Worm (Caenorhabditis elegans) whole organism, L2 larva: ENCODE data around the gene F45E1.2.

Source experiments
- ceh-82 ChIP-seq: fragments of 150-350 bp; optimal IDR thresholded peaks from 2 replicates; lab custom pipeline; 2014; ENCODE audit warnings: missing biosample characterization, missing genetic modification characterization
- elt-3 ChIP-seq: sonication (generic microtip); optimal IDR thresholded peaks from 2 replicates; lab custom pipeline; 2017; ENCODE audit warnings: missing biosample characterization, missing genetic modification characterization
- lsy-2 ChIP-seq, 2 experiments: fragments of 150-350 bp in 1 of 2; sonication (generic microtip) in 1 of 2; optimal IDR thresholded peaks; 2 replicates each; lab custom pipeline; 2014 to 2017; ENCODE audit warnings: missing biosample characterization in 2 of 2, missing genetic modification characterization in 2 of 2
- nhr-237 ChIP-seq: fragments of 150-350 bp; optimal IDR thresholded peaks from 2 replicates; lab custom pipeline; 2014; ENCODE audit warnings: missing biosample characterization, missing genetic modification characterization
- nhr-77 ChIP-seq: fragments of 150-350 bp; optimal IDR thresholded peaks from 2 replicates; lab custom pipeline; 2014; ENCODE audit warnings: missing biosample characterization, missing genetic modification characterization
- peb-1 ChIP-seq: fragments of 150-350 bp; optimal IDR thresholded peaks from 2 replicates; lab custom pipeline; 2014; ENCODE audit warnings: missing biosample characterization, missing genetic modification characterization
- zag-1 ChIP-seq: fragments of 150-350 bp; optimal IDR thresholded peaks from 2 replicates; lab custom pipeline; 2014; ENCODE audit warnings: missing biosample characterization, missing genetic modification characterization

DNA sequence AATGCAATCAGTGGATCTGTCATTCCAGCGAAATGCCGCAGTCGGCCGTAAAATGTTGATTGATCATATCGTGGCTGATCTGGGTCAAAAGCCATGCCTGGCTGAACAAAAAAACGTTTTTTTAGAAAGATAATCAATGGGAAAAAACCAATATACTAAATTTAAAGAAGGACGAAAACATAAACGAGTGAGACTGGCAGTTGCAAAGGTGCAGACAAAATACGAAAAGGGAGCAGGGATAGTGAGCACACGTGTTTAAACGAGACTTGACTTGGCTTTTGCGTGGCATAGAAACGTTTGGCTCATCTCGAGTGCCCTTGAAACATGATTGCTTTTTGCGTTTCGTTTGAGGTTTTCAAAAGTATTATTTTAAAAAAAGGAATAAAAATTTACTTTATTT lies 45.3 kb upstream of the F45E1.2 start, which contains the start of gene sfxn-2:
- TF ChIP-seq nhr-77 (tag; lab: Kevin White, UChicago) = no peak
- TF ChIP-seq zag-1 (tag; lab: Kevin White, UChicago) = no peak
- TF ChIP-seq elt-3 (tag; lab: Kevin White, UChicago) = no peak
- no peak for TF ChIP-seq nhr-237
- no peak for TF ChIP-seq peb-1
- TF ChIP-seq lsy-2 (tag; optimal IDR thresholded peaks at IDR 0.05; lab: Kevin White, UChicago) = no peak
- no peak for TF ChIP-seq ceh-82
